Worm (Caenorhabditis elegans): ENCODE results near the gene T20D4.19.
"Not testable (repeated sequence)": the region's sequence is repeated elsewhere in the genome, so short reads cannot be mapped to it uniquely, and the experiment has no call there.

T20D4.19 gene

ce11 chrV:3424341-3424740 is 7.1 kb downstream of the T20D4.19 start, which contains the start of gene srab-21:
TSS of gene srab-21 (minus strand) at chrV:3424441.
- TF ChIP-seq sem-4 (tag; optimal IDR thresholded peaks at IDR 0.05), result no peak
- no peak for TF ChIP-seq sma-9 (GFP tag; optimal IDR thresholded peaks at IDR 0.05)
- TF ChIP-seq sma-9 (tag; optimal IDR thresholded peaks at IDR 0.05), result no peak
- TF ChIP-seq lin-39 (tag; optimal IDR thresholded peaks at IDR 0.05), result no peak
- no peak for TF ChIP-seq fos-1 (tag; optimal IDR thresholded peaks at IDR 0.05)
- TF ChIP-seq mdl-1 (tag; optimal IDR thresholded peaks at IDR 0.05), result no peak
- TF ChIP-seq egl-27 (tag; optimal IDR thresholded peaks at IDR 0.05), result no peak

- TF ChIP-seq mab-5 (tag; optimal IDR thresholded peaks at IDR 0.05) (no peak), ceh-82 (tag; optimal IDR thresholded peaks at IDR 0.05) (no peak), nhr-129 (tag; optimal IDR thresholded peaks at IDR 0.05) (no peak), mbf-1 (tag; optimal IDR thresholded peaks at IDR 0.05) (no peak)
These were observed 13.5 kb downstream of the T20D4.19 start, which contains the start of gene T20D4.3 for ce11 chrV:3417928-3418327. TSS of gene T20D4.3 (plus strand) at chrV:3418228.

- TF ChIP-seq mbf-1 (tag; optimal IDR thresholded peaks at IDR 0.05) (no peak), sma-9 (GFP tag; optimal IDR thresholded peaks at IDR 0.05) (peak; percentile 64), sma-9 (tag; optimal IDR thresholded peaks at IDR 0.05) (no peak)
These were observed 18.4 kb downstream of the T20D4.19 start, which contains the start of gene txt-11 for ce11 chrV:3413010-3413409. TSS of gene txt-11 (plus strand) at chrV:3413310.

- TF ChIP-seq nhr-129 (tag; optimal IDR thresholded peaks at IDR 0.05) (no peak), mdl-1 (tag; optimal IDR thresholded peaks at IDR 0.05) (peak in 1 of 2 experiments; percentile 25), egl-27 (tag; optimal IDR thresholded peaks at IDR 0.05) (peak; percentile 8), ceh-82 (tag; optimal IDR thresholded peaks at IDR 0.05) (no peak), ztf-1 (GFP tag; conservative IDR thresholded peaks at IDR 0.05) (no peak), ZK546.5 (tag; optimal IDR thresholded peaks at IDR 0.05) (no peak), sma-9 (GFP tag; optimal IDR thresholded peaks at IDR 0.05) (peak; percentile 95), sma-9 (tag; optimal IDR thresholded peaks at IDR 0.05) (no peak), nhr-23 (tag; optimal IDR thresholded peaks at IDR 0.05) (no peak), unc-55 (GFP tag; optimal IDR thresholded peaks at IDR 0.05) (peak; percentile 24), snpc-4 (tag; optimal IDR thresholded peaks at IDR 0.05) (no peak)
These were observed 21.3 kb downstream of the T20D4.19 start, which contains the start of gene arrd-22 for ce11 chrV:3410098-3410570. TSS of gene arrd-22 (plus strand) at chrV:3410520.

ce11 chrV:3409498-3409897 is 21.9 kb downstream of the T20D4.19 start:
- peak; percentile 33 for TF ChIP-seq zag-1 (tag; optimal IDR thresholded peaks at IDR 0.05)
- TF ChIP-seq F13H6.1 (tag; optimal IDR thresholded peaks at IDR 0.05), result no peak
- no peak for TF ChIP-seq lin-39 (tag; optimal IDR thresholded peaks at IDR 0.05)
- no peak for TF ChIP-seq C34F6.9 (tag; optimal IDR thresholded peaks at IDR 0.05)

ce11 chrV:3408602-3409001 is 22.8 kb downstream of the T20D4.19 start, which contains the start of gene T20D4.7:
TSS of gene T20D4.7 (plus strand) at chrV:3408902.
- TF ChIP-seq sma-3 (GFP tag; optimal IDR thresholded peaks at IDR 0.05), result no peak
- TF ChIP-seq nhr-77 (tag; optimal IDR thresholded peaks at IDR 0.05), result no peak

ce11 chrV:3399952-3400351 is 31.5 kb downstream of the T20D4.19 start, which contains the start of gene T20D4.10:
TSS of gene T20D4.10 (plus strand) at chrV:3400252.
- TF ChIP-seq blmp-1 (tag; optimal IDR thresholded peaks at IDR 0.05; ENCODE audit: insufficient read depth); sma-3 (GFP tag; optimal IDR thresholded peaks at IDR 0.05); snpc-4 (tag; optimal IDR thresholded peaks at IDR 0.05): not testable (repeated sequence)

- TF ChIP-seq C34F6.9 (tag; optimal IDR thresholded peaks at IDR 0.05), result peak; percentile 0
- peak in 1 of 2 experiments; percentile 32 for TF ChIP-seq lsy-2 (tag; optimal IDR thresholded peaks at IDR 0.05)
- TF ChIP-seq ZK546.5 (tag; optimal IDR thresholded peaks at IDR 0.05), result no peak
- no peak for TF ChIP-seq ceh-82 (tag; optimal IDR thresholded peaks at IDR 0.05)
- no peak for TF ChIP-seq gmeb-1 (tag; optimal IDR thresholded peaks at IDR 0.05)
- peak; percentile 77 for TF ChIP-seq sma-9 (GFP tag; optimal IDR thresholded peaks at IDR 0.05)
- no peak for TF ChIP-seq sma-9 (tag; optimal IDR thresholded peaks at IDR 0.05)
These were observed 33.1 kb downstream of the T20D4.19 start, which contains the start of gene T20D4.11 for ce11 chrV:3398314-3398713. TSS of gene T20D4.11 (plus strand) at chrV:3398690.
